Worm (Caenorhabditis elegans) whole organism, L2 larva: ENCODE data around the gene str-116.

ENCODE experiments used
- Y55F3AM.14 ChIP-seq: fragments of 200-800 bp; sonication (Bioruptor generic); optimal IDR thresholded peaks from 2 replicates; lab custom pipeline; 2018; ENCODE audit warnings: mild to moderate bottlenecking, missing genetic modification characterization, missing compliant biosample characterization
- alr-1 ChIP-seq: fragments of 150-350 bp; optimal IDR thresholded peaks from 2 replicates; lab custom pipeline; 2014; ENCODE audit warnings: missing biosample characterization, missing genetic modification characterization
- ama-1 ChIP-seq: fragments of 150-350 bp; optimal IDR thresholded peaks from 2 replicates; lab custom pipeline; 2018; ENCODE audit warnings: inconsistent platforms
- ceh-82 ChIP-seq: fragments of 150-350 bp; optimal IDR thresholded peaks from 2 replicates; lab custom pipeline; 2014; ENCODE audit warnings: missing biosample characterization, missing genetic modification characterization
- elt-3 ChIP-seq: sonication (generic microtip); optimal IDR thresholded peaks from 2 replicates; lab custom pipeline; 2017; ENCODE audit warnings: missing biosample characterization, missing genetic modification characterization
- fos-1 ChIP-seq: fragments of 150-350 bp; optimal IDR thresholded peaks from 2 replicates; lab custom pipeline; 2014; ENCODE audit warnings: missing biosample characterization, missing genetic modification characterization
- lsy-2 ChIP-seq, 2 experiments: fragments of 150-350 bp in 1 of 2; sonication (generic microtip) in 1 of 2; optimal IDR thresholded peaks; 2 replicates each; lab custom pipeline; 2014 to 2017; ENCODE audit warnings: missing biosample characterization in 2 of 2, missing genetic modification characterization in 2 of 2
- nhr-10 ChIP-seq: sonication (generic microtip); optimal IDR thresholded peaks from 2 replicates; lab custom pipeline; 2017; ENCODE audit warnings: missing biosample characterization, missing genetic modification characterization
- nhr-237 ChIP-seq: fragments of 150-350 bp; optimal IDR thresholded peaks from 2 replicates; lab custom pipeline; 2014; ENCODE audit warnings: missing biosample characterization, missing genetic modification characterization
- nhr-77 ChIP-seq: fragments of 150-350 bp; optimal IDR thresholded peaks from 2 replicates; lab custom pipeline; 2014; ENCODE audit warnings: missing biosample characterization, missing genetic modification characterization
- skn-1 ChIP-seq: sonication (generic microtip); optimal IDR thresholded peaks from 2 replicates; lab custom pipeline; 2017; ENCODE audit warnings: missing biosample characterization, missing genetic modification characterization
- snpc-4 ChIP-seq: fragments of 150-350 bp; optimal IDR thresholded peaks from 2 replicates; lab custom pipeline; 2014; ENCODE audit warnings: missing biosample characterization, missing genetic modification characterization
- unc-62 ChIP-seq: fragments of 150-350 bp; optimal IDR thresholded peaks from 2 replicates; lab custom pipeline; 2014; ENCODE audit warnings: missing biosample characterization, missing genetic modification reagents, missing genetic modification characterization
- ztf-11 ChIP-seq: sonication (generic microtip); optimal IDR thresholded peaks from 2 replicates; lab custom pipeline; 2017; ENCODE audit warnings: missing biosample characterization, missing genetic modification characterization

DNA sequence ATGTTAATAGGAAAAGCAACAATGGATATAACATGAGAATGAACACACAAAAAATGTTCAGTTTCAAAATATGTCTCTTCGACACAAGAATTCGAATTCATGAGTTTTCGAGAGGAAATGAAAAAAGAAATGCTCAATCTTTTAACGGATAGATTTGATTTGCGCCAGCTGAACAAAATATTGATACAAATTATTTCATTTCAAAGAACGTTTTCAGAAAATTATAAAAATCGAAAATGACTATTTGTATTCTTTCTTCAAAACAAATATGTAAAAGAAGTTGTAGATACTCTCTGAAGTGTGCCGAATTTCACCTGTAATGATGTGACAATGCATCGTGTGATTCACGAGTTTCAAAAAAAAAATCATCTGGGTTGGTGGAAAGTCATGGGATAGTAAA lies 33.8 kb downstream of the str-116 start, which contains the start of gene srh-47:
- TF ChIP-seq alr-1 (tag; lab: Kevin White, UChicago) (no peak), Y55F3AM.14 (GFP tag; lab: Kevin White, UChicago) (no peak), fos-1 (tag; lab: Kevin White, UChicago) (no peak), lsy-2 (tag; optimal IDR thresholded peaks at IDR 0.05; lab: Kevin White, UChicago) (no peak), snpc-4 (tag; lab: Kevin White, UChicago) (no peak), nhr-10 (no peak), elt-3 (tag; lab: Kevin White, UChicago) (no peak), nhr-77 (tag; lab: Kevin White, UChicago) (no peak), unc-62 (GFP tag; lab: Kevin White, UChicago) (no peak), ceh-82 (tag; lab: Kevin White, UChicago) (no peak), ztf-11 (tag; lab: Kevin White, UChicago) (no peak), ama-1 (lab: Kevin White, UChicago) (no peak), skn-1 (tag; lab: Kevin White, UChicago) (no peak), nhr-237 (tag; lab: Kevin White, UChicago) (no peak)
